Fruit fly (Drosophila melanogaster): ENCODE results near the gene CASK.
A peak's percentile ranks its signal among the peaks of the same experiment; 100 is the strongest.

The CASK gene

DNA sequence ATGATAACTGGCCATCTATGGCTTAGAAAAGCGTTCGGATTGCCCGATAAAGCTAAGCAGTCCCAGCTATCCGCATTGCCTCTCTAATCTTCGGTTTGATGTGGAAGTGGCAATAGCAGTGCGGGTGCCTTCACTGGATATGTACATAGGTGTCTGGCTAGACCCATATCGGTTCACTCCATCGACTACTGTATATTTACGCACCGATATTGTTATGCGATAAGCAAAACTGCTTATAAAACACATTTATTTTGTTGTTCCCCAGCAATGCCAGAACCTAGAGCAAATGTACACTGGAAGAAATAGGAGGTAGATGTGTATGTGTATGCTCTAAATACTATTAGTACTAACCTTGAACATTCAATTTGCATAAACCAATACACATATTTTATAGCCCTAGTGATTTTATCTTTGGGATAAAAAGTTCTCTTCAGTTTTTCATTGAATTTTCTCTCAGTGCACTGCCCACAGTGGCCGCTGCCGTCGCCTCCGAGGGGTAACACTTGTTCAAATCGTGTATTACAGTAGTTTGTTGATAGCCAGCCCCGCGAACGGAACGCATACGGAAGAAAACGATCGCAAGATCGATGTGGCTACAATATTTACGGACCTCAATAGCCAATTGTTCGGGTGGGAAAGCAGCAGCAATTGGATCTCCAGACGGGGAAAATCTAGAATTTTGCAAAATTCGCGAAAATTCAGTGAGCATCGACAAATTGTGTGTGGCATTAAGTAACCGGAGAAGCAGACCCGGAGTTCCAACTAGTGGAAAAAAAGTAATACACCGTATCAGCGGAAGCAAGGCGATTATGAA is 47.9 kb upstream of the CASK start, which contains the start of gene CG31431 (continued):
- TF ChIP-seq Opbp (GFP tag; IDR thresholded peaks at IDR 0.05; ENCODE audit: partially characterized antibody) (no peak), phol (tag; optimal IDR thresholded peaks at IDR 0.05) (peak; percentile 94), CG3847 (GFP tag; IDR thresholded peaks at IDR 0.05) (peak; percentile 98), CG14710 (tag; optimal IDR thresholded peaks at IDR 0.05) (peak; percentile 97), emc (GFP tag; optimal IDR thresholded peaks at IDR 0.05) (peak; percentile 97), CG13775 (GFP tag; optimal IDR thresholded peaks at IDR 0.05) (peak; percentile 95), stwl (tag; optimal IDR thresholded peaks at IDR 0.05) (peak; percentile 43), gem (tag; optimal IDR thresholded peaks at IDR 0.05) (peak; percentile 98), CG15601 (tag; optimal IDR thresholded peaks at IDR 0.05) (peak; percentile 90), kay (GFP tag; optimal IDR thresholded peaks at IDR 0.05) (peak; percentile 95), B-H1 (GFP tag; IDR thresholded peaks at IDR 0.05) (peak; percentile 95), CG8924 (tag; optimal IDR thresholded peaks at IDR 0.05) (peak; percentile 98), Fer3 (tag; optimal IDR thresholded peaks at IDR 0.05) (peak; percentile 98), CG15514 (GFP tag; optimal IDR thresholded peaks at IDR 0.05) (peak; percentile 93), psq (GFP tag; optimal IDR thresholded peaks at IDR 0.05) (peak; percentile 90), ro (GFP tag; IDR thresholded peaks at IDR 0.05) (peak; percentile 93), YL-1 (GFP tag; optimal IDR thresholded peaks at IDR 0.05) (peak; percentile 83), CG11093 (GFP tag; IDR thresholded peaks at IDR 0.05) (peak; percentile 94), Fer2 (tag; optimal IDR thresholded peaks at IDR 0.05) (peak; percentile 97), dmrt11E (tag; optimal IDR thresholded peaks at IDR 0.05) (peak; percentile 94), sc (optimal IDR thresholded peaks at IDR 0.05) (no peak), sc (GFP tag; optimal IDR thresholded peaks at IDR 0.05) (peak; percentile 87), H2.0 (GFP tag; IDR thresholded peaks at IDR 0.05) (peak; percentile 97), onecut (GFP tag; IDR thresholded peaks at IDR 0.05) (peak; percentile 93), TFAM (GFP tag; optimal IDR thresholded peaks at IDR 0.05) (peak; percentile 78), CG11560 (tag; IDR thresholded peaks at IDR 0.05) (peak; percentile 90), CG15011 (GFP tag; optimal IDR thresholded peaks at IDR 0.05) (peak; percentile 96), Gsc (GFP tag; IDR thresholded peaks at IDR 0.05) (no peak; the same call in none of the 2 replicates), CG18764 (GFP tag; optimal IDR thresholded peaks at IDR 0.05) (peak; percentile 94), CG17385 (GFP tag; optimal IDR thresholded peaks at IDR 0.05) (peak; percentile 96), CG2120 (GFP tag; optimal IDR thresholded peaks at IDR 0.05) (peak; percentile 99), CG31365 (tag; optimal IDR thresholded peaks at IDR 0.05) (peak; percentile 88), ken (GFP tag; IDR thresholded peaks at IDR 0.05) (peak; percentile 95), Six4 (GFP tag; optimal IDR thresholded peaks at IDR 0.05) (peak; percentile 96), hth (optimal IDR thresholded peaks at IDR 0.05) (no peak), hb (GFP tag; IDR thresholded peaks at IDR 0.05; ENCODE audit: partially characterized antibody) (no peak), CG15696 (tag; optimal IDR thresholded peaks at IDR 0.05) (peak; percentile 96), Poxn (GFP tag; IDR thresholded peaks at IDR 0.05) (peak; percentile 95), CG2116 (GFP tag; optimal IDR thresholded peaks at IDR 0.05) (peak; percentile 75), ci (GFP tag; IDR thresholded peaks at IDR 0.05) (peak; percentile 98), NfI (GFP tag; optimal IDR thresholded peaks at IDR 0.05) (peak; percentile 96), dan (GFP tag; IDR thresholded peaks at IDR 0.05) (peak; percentile 88), abd-A (tag; optimal IDR thresholded peaks at IDR 0.05) (peak; percentile 71), ash1 (GFP tag; optimal IDR thresholded peaks at IDR 0.05) (peak; percentile 88), CG1233 (GFP tag; optimal IDR thresholded peaks at IDR 0.05) (peak; percentile 97), ERR (GFP tag; optimal IDR thresholded peaks at IDR 0.05) (peak; percentile 97), CG2712 (tag; optimal IDR thresholded peaks at IDR 0.05) (peak; percentile 97), Dfd (GFP tag; optimal IDR thresholded peaks at IDR 0.05) (no peak), Dek (tag; optimal IDR thresholded peaks at IDR 0.05) (peak; percentile 97)
